Fruit fly (Drosophila melanogaster): ENCODE measurements around the gene Lgr4.
A peak's percentile ranks its signal among the peaks of the same experiment; 100 is the strongest.

Lgr4 gene

DNA sequence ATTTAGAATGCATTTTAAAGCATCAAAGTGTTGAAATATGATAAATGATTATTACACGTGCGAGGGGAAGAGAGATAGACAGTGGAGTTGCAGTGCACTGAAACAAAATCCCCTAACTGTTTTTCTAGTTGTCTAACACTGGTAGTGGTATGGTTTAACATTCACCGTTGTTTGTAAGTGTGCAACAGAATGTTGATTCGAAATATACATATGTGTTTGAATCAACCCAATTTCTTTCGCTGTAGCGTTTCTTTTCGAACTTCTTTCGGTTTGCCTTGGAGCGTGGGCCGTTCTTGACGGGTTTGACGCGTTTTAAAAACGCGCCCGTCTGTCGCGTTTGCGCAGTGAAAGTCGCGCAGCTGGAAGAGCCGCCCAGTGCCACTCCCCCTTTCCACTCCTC, 32.3 kb upstream of the Lgr4 start (continued):
- TF ChIP-seq CG7745 (tag; optimal IDR thresholded peaks at IDR 0.05) (no peak), CG2116 (GFP tag; optimal IDR thresholded peaks at IDR 0.05) (no peak), Bgb (GFP tag; IDR thresholded peaks at IDR 0.05; ENCODE audit: partially characterized antibody) (no peak), CG7271 (tag; optimal IDR thresholded peaks at IDR 0.05) (no peak), CG2120 (GFP tag; optimal IDR thresholded peaks at IDR 0.05) (no peak), Dbx (GFP tag; IDR thresholded peaks at IDR 0.05) (no peak), CG13296 (GFP tag; optimal IDR thresholded peaks at IDR 0.05) (no peak), toy (GFP tag; IDR thresholded peaks at IDR 0.05) (no peak), Oli (tag; optimal IDR thresholded peaks at IDR 0.05) (no peak), stwl (tag; optimal IDR thresholded peaks at IDR 0.05) (no peak), ewg (GFP tag; optimal IDR thresholded peaks at IDR 0.05) (peak; percentile 14), CG18262 (tag; optimal IDR thresholded peaks at IDR 0.05) (no peak), CG32772 (GFP tag; IDR thresholded peaks at IDR 0.05) (no peak), kni (GFP tag; optimal IDR thresholded peaks at IDR 0.05) (no peak), Ada2b (GFP tag; IDR thresholded peaks at IDR 0.05) (no peak), Med (GFP tag) (peak; percentile 53), Taf1 (GFP tag; IDR thresholded peaks at IDR 0.05) (no peak), chinmo (GFP tag; IDR thresholded peaks at IDR 0.05; ENCODE audit: partially characterized antibody) (0 out of 4 replicates have a peak, but pooled peaks have one; percentile 23), abd-A (tag; optimal IDR thresholded peaks at IDR 0.05) (no peak), Nf-YC (tag; optimal IDR thresholded peaks at IDR 0.05) (no peak), ash1 (GFP tag; optimal IDR thresholded peaks at IDR 0.05) (no peak), prd (optimal IDR thresholded peaks at IDR 0.05) (no peak), prd (GFP tag; IDR thresholded peaks at IDR 0.05) (peak; percentile 36; the same call in 1 of the 3 replicates), twi (tag; optimal IDR thresholded peaks at IDR 0.05) (no peak), lola (GFP tag; optimal IDR thresholded peaks at IDR 0.05) (no peak), dpn (GFP tag; optimal IDR thresholded peaks at IDR 0.05) (peak in 1 of 2 experiments; percentile 1), CG11504 (tag; optimal IDR thresholded peaks at IDR 0.05) (peak; percentile 13), CG11247 (GFP tag; IDR thresholded peaks at IDR 0.05) (no peak), Hmx (GFP tag; optimal IDR thresholded peaks at IDR 0.05) (no peak), Awh (GFP tag; IDR thresholded peaks at IDR 0.05) (no peak), gsb-n (tag; optimal IDR thresholded peaks at IDR 0.05) (peak; percentile 67), H2.0 (GFP tag; IDR thresholded peaks at IDR 0.05) (no peak), Fer1 (GFP tag; optimal IDR thresholded peaks at IDR 0.05) (no peak), pros (GFP tag; optimal IDR thresholded peaks at IDR 0.05) (no peak), CG15073 (GFP tag; optimal IDR thresholded peaks at IDR 0.05) (no peak), odd (GFP tag; optimal IDR thresholded peaks at IDR 0.05) (no peak), Bdp1 (GFP tag; optimal IDR thresholded peaks at IDR 0.05) (no peak), CG10209 (GFP tag; optimal IDR thresholded peaks at IDR 0.05) (no peak), nerfin-1 (tag; optimal IDR thresholded peaks at IDR 0.05) (no peak), CG43689 (GFP tag; IDR thresholded peaks at IDR 0.05) (no peak), CG32767 (GFP tag; IDR thresholded peaks at IDR 0.05) (no peak), CG9876 (GFP tag; optimal IDR thresholded peaks at IDR 0.05) (no peak), CG15696 (tag; optimal IDR thresholded peaks at IDR 0.05) (no peak), dimm (GFP tag; IDR thresholded peaks at IDR 0.05) (no peak), aop (GFP tag; IDR thresholded peaks at IDR 0.05) (no peak), Atf6 (GFP tag; IDR thresholded peaks at IDR 0.05) (no peak), Optix (GFP tag; IDR thresholded peaks at IDR 0.05) (peak; percentile 23; the same call in 1 of the 3 replicates), CG17912 (GFP tag; optimal IDR thresholded peaks at IDR 0.05) (no peak), p53 (GFP tag; optimal IDR thresholded peaks at IDR 0.05) (no peak), Rx (GFP tag; IDR thresholded peaks at IDR 0.05) (no peak), CG10979 (tag; optimal IDR thresholded peaks at IDR 0.05) (peak; percentile 34), row (GFP tag; IDR thresholded peaks at IDR 0.05) (peak; percentile 25; the same call in 2 of the 3 replicates)

Measured in whole organism, embryonic.